Fruit fly (Drosophila melanogaster) whole organism, pupa: ENCODE measurements around the gene CG31974.

Source experiments
- CG13204 ChIP-seq: fragments of 200-800 bp; sonication (Bioruptor generic); optimal IDR thresholded peaks from 2 replicates; lab custom pipeline; 2018; ENCODE audit warnings: missing biosample characterization, mild to moderate bottlenecking, missing genetic modification characterization, moderate library complexity
- CG34367 ChIP-seq: fragments of 200-800 bp; sonication (Bioruptor generic); optimal IDR thresholded peaks from 2 replicates; lab custom pipeline; 2018; ENCODE audit warnings: missing biosample characterization, mild to moderate bottlenecking, missing genetic modification characterization
- CG4496 ChIP-seq: fragments of 200-800 bp; sonication (Bioruptor generic); IDR thresholded peaks from 3 replicates; pipeline ENCODE4 v1.3.6; 2022; ENCODE audit warnings: missing biosample characterization, missing genetic modification characterization
- fd96Ca ChIP-seq: fragments of 200-800 bp; sonication (Bioruptor generic); IDR thresholded peaks from 3 replicates; pipeline ENCODE4 v1.3.6; 2022; ENCODE audit warnings: missing biosample characterization, missing genetic modification characterization

DNA sequence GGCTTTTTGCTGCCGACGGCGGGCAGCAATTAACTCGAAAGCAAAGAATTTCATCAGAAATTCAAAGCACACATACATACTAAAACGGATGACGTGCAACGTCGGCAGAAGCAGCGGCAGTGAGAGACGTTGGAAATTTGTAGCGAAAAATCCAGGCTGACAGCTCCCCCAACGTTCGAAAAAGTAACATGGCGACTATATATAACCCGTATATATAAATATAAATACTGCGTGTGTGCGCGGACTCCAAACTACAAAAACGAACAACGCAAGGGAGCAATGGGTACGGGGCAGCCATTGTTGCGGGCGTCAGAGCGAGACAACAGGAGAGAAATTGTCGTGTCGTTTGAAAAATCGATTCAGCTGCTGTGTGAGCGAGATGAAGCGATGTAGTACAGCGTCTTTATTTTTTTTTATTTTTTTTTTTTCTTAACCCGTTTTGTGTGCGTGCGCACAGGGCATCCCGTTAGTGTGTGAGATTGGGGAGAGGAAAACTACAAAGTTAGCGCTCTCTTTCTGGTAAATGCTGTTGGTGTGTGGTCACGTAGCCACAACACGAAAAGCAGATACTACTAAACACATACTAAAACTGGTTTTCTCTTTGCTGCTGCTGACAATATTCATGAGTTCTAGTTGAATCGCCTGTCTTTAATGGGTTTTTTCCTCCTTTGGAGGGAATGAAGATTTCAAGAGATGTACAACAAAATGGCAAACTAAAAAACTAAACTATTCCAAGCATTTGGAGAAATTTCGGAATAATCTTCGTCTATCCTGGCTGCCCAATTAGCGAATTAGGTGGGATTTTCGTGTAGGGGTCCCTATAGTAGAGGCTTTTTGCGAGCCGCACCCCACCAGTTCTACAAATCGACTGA is 17.9 kb upstream of the CG31974 start:
- TF ChIP-seq CG4496 (GFP tag; lab: Robert Waterston, UW) (no peak), CG34367 (tag; lab: Kevin White, UChicago) (peak; percentile 77), CG13204 (GFP tag; lab: Kevin White, UChicago) (peak; percentile 85), fd96Ca (GFP tag; lab: Robert Waterston, UW) (no peak)
